Fruit fly (Drosophila melanogaster): Measurements from ENCODE around the gene opm.
A peak's percentile ranks its signal among the peaks of the same experiment; 100 is the strongest.

The opm gene

DNA sequence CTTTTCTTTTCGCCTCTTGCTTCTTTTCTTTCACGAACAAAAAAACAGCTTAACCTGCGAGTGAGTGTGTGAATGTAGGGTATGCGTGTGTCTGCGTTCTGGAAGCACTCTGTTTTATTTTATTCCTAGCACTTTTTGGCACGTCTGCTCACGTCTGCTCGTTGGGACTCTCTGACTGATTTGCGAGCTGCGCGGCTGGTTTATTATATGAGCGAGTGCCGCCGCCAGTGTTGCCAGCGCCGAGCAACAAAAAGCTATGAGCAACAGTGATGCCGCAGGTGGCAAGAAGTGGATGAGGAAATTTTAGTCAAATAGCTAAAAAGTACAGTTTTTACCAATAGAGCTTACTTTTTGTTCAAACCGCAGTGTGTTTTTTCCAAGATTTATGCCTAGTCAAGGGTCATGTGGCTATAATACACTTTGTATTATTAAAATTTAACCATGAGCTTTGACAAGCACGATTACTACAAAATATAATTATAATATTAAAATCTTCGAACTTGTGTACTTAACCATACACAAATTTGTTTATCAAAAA lies 9.9 kb upstream of the opm start, which contains the start of gene Lsd-2 (continued):
- TF ChIP-seq twi (tag; optimal IDR thresholded peaks at IDR 0.05) (no peak), Hr78 (GFP tag; optimal IDR thresholded peaks at IDR 0.05) (no peak), dmrt11E (tag; optimal IDR thresholded peaks at IDR 0.05) (no peak), Xbp1 (GFP tag; optimal IDR thresholded peaks at IDR 0.05) (peak; percentile 33), CG6654 (GFP tag; optimal IDR thresholded peaks at IDR 0.05) (no peak), CG8281 (tag; optimal IDR thresholded peaks at IDR 0.05) (no peak), CG10543 (GFP tag; optimal IDR thresholded peaks at IDR 0.05) (peak; percentile 58), cato (GFP tag; optimal IDR thresholded peaks at IDR 0.05; ENCODE audit: borderline replicate concordance) (no peak), Hr51 (GFP tag; optimal IDR thresholded peaks at IDR 0.05) (no peak), Hand (GFP tag; optimal IDR thresholded peaks at IDR 0.05) (no peak), CG17186 (GFP tag; optimal IDR thresholded peaks at IDR 0.05) (no peak), lab (GFP tag; optimal IDR thresholded peaks at IDR 0.05) (peak; percentile 63), Xrp1 (GFP tag; IDR thresholded peaks at IDR 0.05) (peak; percentile 12; the same call in 1 of the 2 replicates), B-H2 (GFP tag; optimal IDR thresholded peaks at IDR 0.05) (peak; percentile 56), C15 (GFP tag; IDR thresholded peaks at IDR 0.05) (no peak), CG7839 (tag; optimal IDR thresholded peaks at IDR 0.05) (peak; percentile 5), CG3281 (GFP tag; optimal IDR thresholded peaks at IDR 0.05) (peak; percentile 38), CG8765 (GFP tag; IDR thresholded peaks at IDR 0.05) (no peak), Med (GFP tag) (peak; percentile 86), CG4328 (GFP tag; optimal IDR thresholded peaks at IDR 0.05) (peak; percentile 39), CG11456 (GFP tag; IDR thresholded peaks at IDR 0.05) (no peak; the same call in 2 of the 3 replicates), Atf6 (GFP tag; IDR thresholded peaks at IDR 0.05) (no peak), gfzf (GFP tag; optimal IDR thresholded peaks at IDR 0.05) (no peak), Nf-YC (tag; optimal IDR thresholded peaks at IDR 0.05) (peak; percentile 49), Sin3A (optimal IDR thresholded peaks at IDR 0.05) (no peak), lmd (GFP tag; IDR thresholded peaks at IDR 0.05) (no peak; the same call in 1 of the 2 replicates), Lpt (GFP tag; optimal IDR thresholded peaks at IDR 0.05) (no peak), toy (GFP tag; IDR thresholded peaks at IDR 0.05) (no peak), CTCF (GFP tag; optimal IDR thresholded peaks at IDR 0.05) (no peak), ttk (GFP tag; IDR thresholded peaks at IDR 0.05) (no peak), hkb (optimal IDR thresholded peaks at IDR 0.05) (no peak), hkb (GFP tag; IDR thresholded peaks at IDR 0.05) (peak; percentile 46; the same call in 1 of the 2 replicates), HLH54F (GFP tag; optimal IDR thresholded peaks at IDR 0.05) (peak; percentile 23), CG34376 (GFP tag; optimal IDR thresholded peaks at IDR 0.05) (peak; percentile 16), ewg (GFP tag; optimal IDR thresholded peaks at IDR 0.05) (no peak), insv (GFP tag; optimal IDR thresholded peaks at IDR 0.05) (no peak), CG12104 (GFP tag; optimal IDR thresholded peaks at IDR 0.05) (no peak), CG6254 (GFP tag; optimal IDR thresholded peaks at IDR 0.05) (no peak), gcm (GFP tag; optimal IDR thresholded peaks at IDR 0.05) (no peak), Drgx (GFP tag; IDR thresholded peaks at IDR 0.05) (peak; percentile 44; the same call in 1 of the 2 replicates), CG12071 (GFP tag; optimal IDR thresholded peaks at IDR 0.05) (peak; percentile 45), Max (GFP tag; optimal IDR thresholded peaks at IDR 0.05) (no peak), kay (GFP tag; optimal IDR thresholded peaks at IDR 0.05) (no peak), CG8359 (GFP tag; optimal IDR thresholded peaks at IDR 0.05; ENCODE audit: borderline replicate concordance) (no peak), CG14014 (GFP tag; IDR thresholded peaks at IDR 0.05) (peak; percentile 41; the same call in 1 of the 2 replicates), Stat92E (GFP tag; optimal IDR thresholded peaks at IDR 0.05) (no peak), sens-2 (GFP tag; IDR thresholded peaks at IDR 0.05) (no peak), knrl (GFP tag; IDR thresholded peaks at IDR 0.05; ENCODE audit: partially characterized antibody) (no peak), sna (GFP tag; IDR thresholded peaks at IDR 0.05; ENCODE audit: partially characterized antibody) (no peak), CG1024 (GFP tag; IDR thresholded peaks at IDR 0.05) (no peak; the same call in 1 of the 2 replicates)
